Worm (Caenorhabditis elegans): Measurements from ENCODE around the gene Y49E10.29.
A peak's percentile ranks its signal among the peaks of the same experiment; 100 is the strongest.

The Y49E10.29 gene

ce11 chrIII:12456801-12457647 lies 11.9 kb upstream of the Y49E10.29 start, which contains the start of the genes scav-3 and Y49E10.21 (continued):
- peak in 1 of 3 experiments; percentile 2 for TF ChIP-seq ceh-82 (tag; optimal IDR thresholded peaks at IDR 0.05)

ce11 chrIII:12458970-12459369 lies 10.0 kb upstream of the Y49E10.29 start:
- TF ChIP-seq alr-1 (tag; optimal IDR thresholded peaks at IDR 0.05; ENCODE audit: borderline replicate concordance) (no peak), efl-1 (optimal IDR thresholded peaks at IDR 0.05) (no peak), efl-1 (GFP tag; optimal IDR thresholded peaks at IDR 0.05 in 1 of 2) (peak in 1 of 2 experiments; percentile 88)

- TF ChIP-seq nhr-12 (tag; optimal IDR thresholded peaks at IDR 0.05) (no peak), nhr-28 (tag; optimal IDR thresholded peaks at IDR 0.05) (no peak), nhr-47 (tag; optimal IDR thresholded peaks at IDR 0.05) (no peak), elt-3 (tag; optimal IDR thresholded peaks at IDR 0.05) (no peak), unc-130 (tag; optimal IDR thresholded peaks at IDR 0.05) (no peak), unc-86 (tag; optimal IDR thresholded peaks at IDR 0.05) (no peak), xbp-1 (tag; optimal IDR thresholded peaks at IDR 0.05) (no peak), ceh-82 (tag; optimal IDR thresholded peaks at IDR 0.05) (no peak), F16B12.6 (tag; optimal IDR thresholded peaks at IDR 0.05) (no peak), pax-3 (tag; optimal IDR thresholded peaks at IDR 0.05) (no peak), vab-15 (tag; optimal IDR thresholded peaks at IDR 0.05) (no peak), egl-13 (tag; optimal IDR thresholded peaks at IDR 0.05) (no peak)
Observed at ce11 chrIII:12466310-12466709, 2.7 kb upstream of the Y49E10.29 start, which contains the start of gene pstk-1. pstk-1 (plus strand) TSS chrIII:12466610.

DNA sequence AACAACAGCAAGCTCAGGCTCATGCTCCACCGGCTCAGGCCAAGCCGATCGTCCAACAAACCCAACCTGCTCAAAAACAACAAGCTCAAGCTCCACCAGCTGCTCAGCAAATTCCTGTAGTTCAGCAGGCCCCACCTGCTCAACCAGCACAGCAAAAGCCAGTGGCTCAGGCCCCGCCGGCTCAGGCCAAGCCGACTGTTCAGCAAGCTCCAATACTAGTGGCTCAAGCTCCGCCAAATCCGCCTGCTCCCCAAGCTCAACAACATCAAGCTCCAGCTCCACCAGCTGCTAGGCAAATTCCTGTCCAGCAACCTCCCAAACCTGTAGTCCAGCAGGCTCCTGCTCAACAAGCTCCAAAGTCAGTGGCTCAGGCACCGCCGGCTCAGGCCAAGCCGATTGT lies 831 bp downstream of the Y49E10.29 start:
- TF ChIP-seq mep-1 (tag; optimal IDR thresholded peaks at IDR 0.05): no peak
- TF ChIP-seq zip-4 (GFP tag; optimal IDR thresholded peaks at IDR 0.05): no peak
- TF ChIP-seq tlp-1 (tag; optimal IDR thresholded peaks at IDR 0.05): no peak
- TF ChIP-seq ceh-82 (tag; optimal IDR thresholded peaks at IDR 0.05): no peak
- TF ChIP-seq swsn-7 (tag; optimal IDR thresholded peaks at IDR 0.05): no peak
- no peak for TF ChIP-seq efl-3 (GFP tag; optimal IDR thresholded peaks at IDR 0.05)
- TF ChIP-seq fkh-4 (tag; optimal IDR thresholded peaks at IDR 0.05; ENCODE audit: borderline replicate concordance): no peak
- TF ChIP-seq fos-1 (tag; optimal IDR thresholded peaks at IDR 0.05): no peak
- no peak for TF ChIP-seq hlh-17 (GFP tag; optimal IDR thresholded peaks at IDR 0.05; ENCODE audit: borderline replicate concordance)
- TF ChIP-seq egl-27 (tag; optimal IDR thresholded peaks at IDR 0.05): no peak
- no peak for TF ChIP-seq elt-3 (tag; optimal IDR thresholded peaks at IDR 0.05)
- TF ChIP-seq nhr-84 (tag; optimal IDR thresholded peaks at IDR 0.05): no peak
- no peak for TF ChIP-seq efl-1 (optimal IDR thresholded peaks at IDR 0.05)
- TF ChIP-seq efl-1 (GFP tag; optimal IDR thresholded peaks at IDR 0.05 in 1 of 2): no peak
- no peak for TF ChIP-seq mab-9 (GFP tag; IDR thresholded peaks at IDR 0.05)
- no peak for TF ChIP-seq pag-3 (tag; optimal IDR thresholded peaks at IDR 0.05; ENCODE audit: borderline replicate concordance, insufficient read depth)
- TF ChIP-seq lin-15B (tag; optimal IDR thresholded peaks at IDR 0.05): no peak

DNA sequence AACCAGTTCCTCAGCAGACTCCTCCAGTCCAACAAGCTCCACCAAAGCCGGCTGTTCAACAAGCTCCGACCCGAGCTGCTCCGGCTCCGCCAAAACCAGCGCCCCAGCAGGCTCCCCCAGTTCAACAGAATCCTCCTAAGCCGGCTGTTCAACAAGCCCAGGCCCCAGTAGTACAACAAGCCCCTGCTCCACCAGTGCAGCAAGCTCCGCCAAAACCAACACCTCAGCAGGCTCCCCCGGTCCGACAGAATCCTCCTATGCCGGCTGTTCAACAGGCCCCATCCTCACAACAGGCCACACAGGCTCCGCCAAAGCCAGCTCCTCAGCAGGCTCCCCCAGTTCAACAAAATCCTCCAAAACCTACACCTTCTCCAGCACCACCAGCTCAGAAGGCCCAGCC lies 1.6 kb downstream of the Y49E10.29 start:
- TF ChIP-seq xbp-1 (tag; optimal IDR thresholded peaks at IDR 0.05) (no peak), nhr-77 (tag; optimal IDR thresholded peaks at IDR 0.05) (no peak), ets-5 (GFP tag; IDR thresholded peaks at IDR 0.05) (no peak), ama-1 (optimal IDR thresholded peaks at IDR 0.05) (no peak), snu-23 (GFP tag; optimal IDR thresholded peaks at IDR 0.05) (no peak), unc-98 (GFP tag; IDR thresholded peaks at IDR 0.05) (no peak), alr-1 (tag; optimal IDR thresholded peaks at IDR 0.05; ENCODE audit: borderline replicate concordance) (no peak), aly-2 (tag; optimal IDR thresholded peaks at IDR 0.05) (no peak), nhr-76 (tag; optimal IDR thresholded peaks at IDR 0.05) (no peak), skn-1 (tag; optimal IDR thresholded peaks at IDR 0.05) (no peak), lin-15B (tag; optimal IDR thresholded peaks at IDR 0.05) (no peak), mdl-1 (tag; optimal IDR thresholded peaks at IDR 0.05) (no peak), C34B4.2 (tag; optimal IDR thresholded peaks at IDR 0.05) (no peak), isw-1 (GFP tag; IDR thresholded peaks at IDR 0.05) (no peak), lir-3 (tag; optimal IDR thresholded peaks at IDR 0.05; ENCODE audit: poor library complexity) (no peak), pag-3 (tag; optimal IDR thresholded peaks at IDR 0.05; ENCODE audit: borderline replicate concordance, insufficient read depth) (no peak), hpl-2 (GFP tag; optimal IDR thresholded peaks at IDR 0.05) (no peak), aha-1 (tag; optimal IDR thresholded peaks at IDR 0.05) (no peak), zip-4 (GFP tag; optimal IDR thresholded peaks at IDR 0.05) (no peak)

Data from whole organism, L1 larva.